Worm (Caenorhabditis elegans) whole organism, young adult: ENCODE measurements around the gene daf-41.

Experiments used
- B0035.1 ChIP-seq: sonication (generic microtip); optimal IDR thresholded peaks from 2 replicates; lab custom pipeline; 2016; ENCODE audit warnings: missing genetic modification characterization, mild to moderate bottlenecking, missing compliant biosample characterization, missing genotype, missing genetic modification reagents
- B0336.3 ChIP-seq: fragments of 200-800 bp; sonication (Bioruptor generic); IDR thresholded peaks from 2 replicates; pipeline ENCODE4 v1.3.6; 2022; ENCODE audit warnings: missing genetic modification characterization, missing compliant biosample characterization
- F37B4.10 ChIP-seq: fragments of 200-800 bp; sonication (Bioruptor generic); IDR thresholded peaks from 2 replicates; pipeline ENCODE4 v1.3.6; 2022; ENCODE audit warnings: missing genetic modification characterization, missing compliant biosample characterization
- F49E8.2 ChIP-seq: sonication (generic microtip); optimal IDR thresholded peaks from 3 replicates; lab custom pipeline; 2017; ENCODE audit warnings: missing genetic modification characterization, mild to moderate bottlenecking, missing compliant biosample characterization, antibody characterized with exemption, moderate library complexity; ENCODE audit not compliant: insufficient read depth
- F52B5.7 ChIP-seq: sonication (generic microtip); optimal IDR thresholded peaks from 2 replicates; lab custom pipeline; 2016; ENCODE audit warnings: mild to moderate bottlenecking, missing genetic modification characterization, missing compliant biosample characterization
- F57C9.4 ChIP-seq: sonication (generic microtip); optimal IDR thresholded peaks from 2 replicates; lab custom pipeline; 2017; ENCODE audit warnings: mild to moderate bottlenecking, missing genetic modification characterization, missing compliant biosample characterization
- T07F8.4 ChIP-seq: sonication (generic microtip); optimal IDR thresholded peaks from 2 replicates; lab custom pipeline; 2016; ENCODE audit warnings: mild to moderate bottlenecking, missing genetic modification characterization, moderate library complexity, missing compliant biosample characterization
- Y53F4B.3 ChIP-seq: fragments of 200-800 bp; sonication (Bioruptor generic); IDR thresholded peaks from 2 replicates; pipeline ENCODE4 v1.3.6; 2022; ENCODE audit warnings: missing genetic modification reagents, missing genetic modification characterization, missing compliant biosample characterization
- Y95B8A.8 ChIP-seq: fragments of 200-800 bp; sonication (Bioruptor generic); IDR thresholded peaks from 2 replicates; pipeline ENCODE4 v1.3.6; 2022; ENCODE audit warnings: missing genetic modification reagents, missing genetic modification characterization, missing compliant biosample characterization
- attf-5 ChIP-seq: fragments of 200-800 bp; sonication (Bioruptor generic); optimal IDR thresholded peaks from 2 replicates; lab custom pipeline; 2018; ENCODE audit warnings: mild to moderate bottlenecking, missing genetic modification characterization, missing compliant biosample characterization
- attf-6 ChIP-seq: fragments of 200-800 bp; sonication (Bioruptor generic); IDR thresholded peaks from 2 replicates; pipeline ENCODE4 v1.3.6; 2022; ENCODE audit warnings: missing genetic modification reagents, missing genetic modification characterization, missing compliant biosample characterization
- cebp-1 ChIP-seq, 2 experiments: fragments of 200-800 bp in 1 of 2; sonication (Bioruptor generic) in 1 of 2; sonication (generic microtip) in 1 of 2; IDR thresholded peaks in 1 of 2; optimal IDR thresholded peaks in 1 of 2; 2 replicates each; pipeline versions ENCODE4 v1.3.6 to Lab custom; 2017 to 2022; ENCODE audit warnings: missing compliant biosample characterization in 2 of 2, missing genetic modification characterization in 2 of 2, mild to moderate bottlenecking in 1 of 2, missing genetic modification reagents in 1 of 2, moderate library complexity in 1 of 2
- cebp-2 ChIP-seq: fragments of 200-800 bp; sonication (Bioruptor generic); IDR thresholded peaks from 2 replicates; pipeline ENCODE4 v1.3.6; 2022; ENCODE audit warnings: missing genetic modification characterization, missing compliant biosample characterization
- ceh-27 ChIP-seq: fragments of 200-800 bp; sonication (Bioruptor generic); optimal IDR thresholded peaks from 2 replicates; lab custom pipeline; 2018; ENCODE audit warnings: mild to moderate bottlenecking, missing genetic modification characterization, moderate library complexity, missing compliant biosample characterization
- ceh-40 ChIP-seq: fragments of 200-800 bp; sonication (Bioruptor generic); IDR thresholded peaks from 2 replicates; pipeline ENCODE4 v1.3.6; 2022; ENCODE audit warnings: missing genetic modification characterization, missing compliant biosample characterization
- ceh-58 ChIP-seq: fragments of 200-800 bp; sonication (Bioruptor generic); IDR thresholded peaks from 2 replicates; pipeline ENCODE4 v1.3.6; 2022; ENCODE audit warnings: missing genetic modification characterization, missing compliant biosample characterization
- ceh-79 ChIP-seq: sonication (generic microtip); optimal IDR thresholded peaks from 2 replicates; lab custom pipeline; 2017; ENCODE audit warnings: mild to moderate bottlenecking, missing genetic modification characterization, missing compliant biosample characterization
- dox-1 ChIP-seq: fragments of 200-800 bp; sonication (Bioruptor generic); IDR thresholded peaks from 2 replicates; pipeline ENCODE4 v1.3.6; 2022; ENCODE audit warnings: missing genetic modification reagents, missing genetic modification characterization, missing compliant biosample characterization
- dpff-1 ChIP-seq: sonication (generic microtip); optimal IDR thresholded peaks from 2 replicates; lab custom pipeline; 2017; ENCODE audit warnings: mild to moderate bottlenecking, missing genetic modification characterization, missing compliant biosample characterization
- efl-1 ChIP-seq: fragments of 150-350 bp; optimal IDR thresholded peaks from 2 replicates; lab custom pipeline; 2014; ENCODE audit warnings: missing biosample characterization, missing genetic modification reagents, missing genetic modification characterization
- ekl-4 ChIP-seq: fragments of 200-800 bp; sonication (Bioruptor generic); IDR thresholded peaks from 2 replicates; pipeline ENCODE4 v1.3.6; 2022; ENCODE audit warnings: missing genetic modification reagents, missing genetic modification characterization, missing compliant biosample characterization
- ets-4 ChIP-seq: fragments of 200-800 bp; sonication (Bioruptor generic); optimal IDR thresholded peaks from 2 replicates; lab custom pipeline; 2018; ENCODE audit warnings: mild to moderate bottlenecking, missing genetic modification characterization, missing compliant biosample characterization
- fkh-3 ChIP-seq: sonication (generic microtip); optimal IDR thresholded peaks from 2 replicates; lab custom pipeline; 2016; ENCODE audit warnings: mild to moderate bottlenecking, missing genetic modification characterization, missing compliant biosample characterization
- gei-17 ChIP-seq: fragments of 200-800 bp; sonication (Bioruptor generic); optimal IDR thresholded peaks from 2 replicates; lab custom pipeline; 2018; ENCODE audit warnings: mild to moderate bottlenecking, missing genetic modification characterization, missing compliant biosample characterization
- him-1 ChIP-seq: sonication (generic microtip); optimal IDR thresholded peaks from 2 replicates; lab custom pipeline; 2016; ENCODE audit warnings: missing genotype, missing genetic modification reagents, missing genetic modification characterization, missing compliant biosample characterization
- hlh-12 ChIP-seq: sonication (generic microtip); optimal IDR thresholded peaks from 2 replicates; lab custom pipeline; 2016; ENCODE audit warnings: missing genetic modification characterization, missing compliant biosample characterization
- hmg-1.2 ChIP-seq: fragments of 200-800 bp; sonication (Bioruptor generic); IDR thresholded peaks from 2 replicates; pipeline ENCODE4 v1.3.6; 2022; ENCODE audit warnings: missing genetic modification reagents, missing genetic modification characterization, missing compliant biosample characterization
- hsf-1 ChIP-seq: fragments of 200-800 bp; sonication (Bioruptor generic); IDR thresholded peaks from 2 replicates; pipeline ENCODE4 v1.3.6; 2022; ENCODE audit warnings: missing genetic modification reagents, missing genetic modification characterization, missing compliant biosample characterization
- lin-26 ChIP-seq: fragments of 200-800 bp; sonication (Bioruptor generic); IDR thresholded peaks from 2 replicates; pipeline ENCODE4 v1.3.6; 2022; ENCODE audit warnings: missing genetic modification reagents, missing genetic modification characterization, missing compliant biosample characterization
- lsy-27 ChIP-seq: sonication (generic microtip); optimal IDR thresholded peaks from 2 replicates; lab custom pipeline; 2017; ENCODE audit warnings: missing genetic modification characterization, mild to moderate bottlenecking, missing compliant biosample characterization, antibody characterized with exemption, missing genotype, borderline replicate concordance; ENCODE audit not compliant: insufficient read depth
- madf-3 ChIP-seq: fragments of 200-800 bp; sonication (Bioruptor generic); IDR thresholded peaks from 2 replicates; pipeline ENCODE4 v1.3.6; 2022; ENCODE audit warnings: missing genetic modification reagents, missing genetic modification characterization, missing compliant biosample characterization
- madf-6 ChIP-seq: fragments of 200-800 bp; sonication (Bioruptor generic); IDR thresholded peaks from 2 replicates; pipeline ENCODE4 v1.3.6; 2022; ENCODE audit warnings: missing genetic modification reagents, missing genetic modification characterization, missing compliant biosample characterization
- madf-8 ChIP-seq: fragments of 200-800 bp; sonication (Bioruptor generic); conservative IDR thresholded peaks from 2 replicates; pipeline ENCODE4 v1.3.6; 2022; ENCODE audit warnings: missing genetic modification reagents, missing genetic modification characterization, missing compliant biosample characterization
- mcd-1 ChIP-seq: fragments of 200-800 bp; sonication (Bioruptor generic); IDR thresholded peaks from 2 replicates; pipeline ENCODE4 v1.3.6; 2022; ENCODE audit warnings: missing genetic modification reagents, missing genetic modification characterization, missing compliant biosample characterization
- mes-4 ChIP-seq: sonication (generic microtip); optimal IDR thresholded peaks from 2 replicates; lab custom pipeline; 2016; ENCODE audit warnings: missing genotype, missing genetic modification characterization, missing compliant biosample characterization
- nfya-1 ChIP-seq: sonication (generic microtip); optimal IDR thresholded peaks from 2 replicates; lab custom pipeline; 2017; ENCODE audit warnings: antibody characterized with exemption, missing compliant biosample characterization, missing genetic modification characterization, borderline replicate concordance; ENCODE audit not compliant: insufficient read depth
- nfyb-1 ChIP-seq: fragments of 200-800 bp; sonication (Bioruptor generic); IDR thresholded peaks from 2 replicates; pipeline ENCODE4 v1.3.6; 2022; ENCODE audit warnings: missing genetic modification reagents, missing genetic modification characterization, missing compliant biosample characterization
- nhr-120 ChIP-seq: fragments of 200-800 bp; sonication (Bioruptor generic); IDR thresholded peaks from 2 replicates; pipeline ENCODE4 v1.3.6; 2022; ENCODE audit warnings: missing genetic modification characterization, missing compliant biosample characterization
- sea-2 ChIP-seq: fragments of 200-800 bp; sonication (Bioruptor generic); IDR thresholded peaks from 2 replicates; pipeline ENCODE4 v1.3.6; 2022; ENCODE audit warnings: missing genetic modification characterization, missing compliant biosample characterization
- sptf-2 ChIP-seq: fragments of 200-800 bp; sonication (Bioruptor generic); optimal IDR thresholded peaks from 2 replicates; lab custom pipeline; 2018; ENCODE audit warnings: mild to moderate bottlenecking, missing genetic modification characterization, missing compliant biosample characterization
- tbx-9 ChIP-seq: sonication (generic microtip); optimal IDR thresholded peaks from 2 replicates; lab custom pipeline; 2016; ENCODE audit warnings: borderline replicate concordance, missing genetic modification characterization, inconsistent platforms, missing compliant biosample characterization

daf-41 gene

DNA sequence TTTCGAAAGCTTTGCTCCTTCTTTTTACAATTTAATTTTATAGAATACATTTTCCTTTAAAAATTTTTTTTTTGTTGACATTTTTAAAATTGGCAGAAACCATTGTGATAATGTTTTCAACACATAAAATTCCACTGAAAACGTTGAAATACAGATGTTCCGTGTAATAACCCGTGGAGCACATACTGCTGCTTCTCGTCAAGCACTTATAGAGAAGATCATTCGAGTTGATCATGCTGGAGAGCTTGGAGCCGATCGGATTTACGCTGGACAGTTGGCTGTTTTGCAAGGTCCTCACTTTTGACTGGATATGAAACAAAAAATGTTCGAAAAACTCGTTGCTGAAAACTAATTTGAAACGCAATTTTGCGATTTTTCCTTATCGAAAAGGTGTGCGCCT is 3.2 kb upstream of the daf-41 start, which contains the start of gene clk-1:
Gene clk-1, plus strand, starts transcription at position 155 of the 400 bp plus-strand sequence.
- TF ChIP-seq mcd-1 (no peak), madf-3 (GFP tag; lab: Robert Waterston, UW) (no peak), hmg-1.2 (GFP tag; lab: Robert Waterston, UW) (no peak), F57C9.4 (tag; lab: Kevin White, UChicago) (no peak), tbx-9 (no peak), sea-2 (GFP tag; lab: Robert Waterston, UW) (no peak), madf-6 (peak; percentile 24; the same call in 1 of the 2 replicates), ceh-58 (no peak), ekl-4 (0 out of 2 replicates have a peak, but pooled peaks have one; percentile 33), F52B5.7 (tag; lab: Kevin White, UChicago) (peak; percentile 6), nhr-120 (GFP tag; lab: Robert Waterston, UW) (no peak), attf-6 (GFP tag; lab: Robert Waterston, UW) (no peak), attf-5 (no peak), gei-17 (GFP tag; lab: Kevin White, UChicago) (no peak), sptf-2 (no peak), ets-4 (GFP tag; lab: Kevin White, UChicago) (no peak), ceh-79 (tag; lab: Kevin White, UChicago) (no peak), fkh-3 (tag; lab: Kevin White, UChicago) (no peak), B0035.1 (tag; lab: Kevin White, UChicago) (no peak), lsy-27 (no peak), hsf-1 (0 out of 2 replicates have a peak, but pooled peaks have one; percentile 55), madf-8 (GFP tag; lab: Robert Waterston, UW) (no peak), dpff-1 (tag; lab: Kevin White, UChicago) (peak; percentile 4), nfyb-1 (0 out of 2 replicates have a peak, but pooled peaks have one; percentile 8), B0336.3 (GFP tag; lab: Robert Waterston, UW) (no peak), T07F8.4 (tag; lab: Kevin White, UChicago) (no peak), dox-1 (no peak)

- TF ChIP-seq madf-3 (GFP tag; lab: Robert Waterston, UW) (0 out of 2 replicates have a peak, but pooled peaks have one; percentile 58), hsf-1 (peak; percentile 27; the same call in 1 of the 2 replicates), cebp-2 (GFP tag; lab: Robert Waterston, UW) (0 out of 2 replicates have a peak, but pooled peaks have one; percentile 50), ceh-27 (GFP tag; lab: Kevin White, UChicago) (no peak), F49E8.2 (tag; lab: Kevin White, UChicago) (no peak), him-1 (no peak), efl-1 (no peak), Y53F4B.3 (GFP tag; lab: Robert Waterston, UW) (no peak), mcd-1 (peak; percentile 17; the same call in 1 of the 2 replicates), nfya-1 (tag; lab: Kevin White, UChicago) (no peak), Y95B8A.8 (GFP tag; lab: Robert Waterston, UW) (no peak), cebp-1 (GFP tag; IDR thresholded peaks at IDR 0.05; lab: Robert Waterston, UW) (no peak), cebp-1 (tag; optimal IDR thresholded peaks at IDR 0.05; lab: Kevin White, UChicago) (no peak), F37B4.10 (GFP tag; lab: Robert Waterston, UW) (no peak), ceh-40 (GFP tag; lab: Robert Waterston, UW) (no peak), gei-17 (GFP tag; lab: Kevin White, UChicago) (no peak), mes-4 (tag; lab: Kevin White, UChicago) (no peak), hlh-12 (tag; lab: Kevin White, UChicago) (no peak), lin-26 (GFP tag; lab: Robert Waterston, UW) (peak; percentile 37), B0336.3 (GFP tag; lab: Robert Waterston, UW) (peak; percentile 25; the same call in 1 of the 2 replicates)
These were observed 315 bp downstream of the daf-41 start for ce11 chrIII:5274250-5274649.
